Worm (Caenorhabditis elegans): ENCODE measurements around the gene hip-1.

hip-1 gene

DNA sequence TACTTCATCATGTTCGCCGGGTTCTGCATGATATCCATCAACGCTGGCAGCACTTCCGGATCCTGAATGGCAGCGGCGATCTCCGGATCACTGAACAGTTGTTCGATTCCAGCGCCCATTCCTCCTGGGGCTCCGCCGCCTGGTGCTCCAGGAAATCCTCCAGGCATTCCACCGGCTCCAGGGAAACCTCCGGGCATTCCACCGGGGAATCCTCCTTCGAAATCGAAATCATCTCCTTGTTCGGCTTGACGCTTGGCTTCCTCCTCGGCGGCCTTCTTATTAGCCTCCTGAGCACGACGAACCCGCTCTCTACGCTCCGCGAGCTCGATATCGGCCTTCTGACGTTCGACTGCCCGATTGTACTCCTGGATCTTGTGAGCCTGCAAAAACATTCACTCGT lies 6.8 kb downstream of the hip-1 start:
- TF ChIP-seq efl-1 (optimal IDR thresholded peaks at IDR 0.05) (no peak), efl-1 (GFP tag; optimal IDR thresholded peaks at IDR 0.05 in 1 of 2) (no peak), ztf-11 (tag; optimal IDR thresholded peaks at IDR 0.05) (no peak), grh-1 (GFP tag; IDR thresholded peaks at IDR 0.05) (no peak), jun-1 (tag; optimal IDR thresholded peaks at IDR 0.05) (no peak), nhr-85 (tag) (no peak), unc-130 (tag; optimal IDR thresholded peaks at IDR 0.05) (no peak), nhr-90 (tag; optimal IDR thresholded peaks at IDR 0.05; ENCODE audit: poor library complexity) (no peak), fkh-10 (GFP tag; optimal IDR thresholded peaks at IDR 0.05) (no peak), lin-39 (tag; optimal IDR thresholded peaks at IDR 0.05) (no peak), nhr-19 (GFP tag; conservative IDR thresholded peaks at IDR 0.05) (no peak), lir-3 (tag; optimal IDR thresholded peaks at IDR 0.05; ENCODE audit: poor library complexity) (no peak), skn-1 (tag; optimal IDR thresholded peaks at IDR 0.05) (no peak), lin-14 (GFP tag; optimal IDR thresholded peaks at IDR 0.05) (no peak), fos-1 (tag; optimal IDR thresholded peaks at IDR 0.05) (no peak), C04F5.9 (tag; optimal IDR thresholded peaks at IDR 0.05) (no peak), sox-4 (tag; optimal IDR thresholded peaks at IDR 0.05) (no peak), dpl-1 (GFP tag; optimal IDR thresholded peaks at IDR 0.05) (no peak)

ce11 chrIII:13614751-13615150 lies 7.5 kb downstream of the hip-1 start:
- TF ChIP-seq efl-3 (GFP tag; optimal IDR thresholded peaks at IDR 0.05) (no peak), lin-13 (GFP tag; optimal IDR thresholded peaks at IDR 0.05) (no peak), lir-3 (tag; optimal IDR thresholded peaks at IDR 0.05; ENCODE audit: poor library complexity) (no peak), ztf-4 (tag; optimal IDR thresholded peaks at IDR 0.05) (no peak), nhr-90 (tag; optimal IDR thresholded peaks at IDR 0.05; ENCODE audit: poor library complexity) (no peak), elt-3 (tag; optimal IDR thresholded peaks at IDR 0.05) (no peak), nhr-71 (tag; optimal IDR thresholded peaks at IDR 0.05) (no peak), aha-1 (tag; optimal IDR thresholded peaks at IDR 0.05) (no peak), pqm-1 (tag; optimal IDR thresholded peaks at IDR 0.05) (no peak), rnt-1 (tag; optimal IDR thresholded peaks at IDR 0.05) (no peak), lin-15B (tag; optimal IDR thresholded peaks at IDR 0.05) (no peak), jun-1 (tag; optimal IDR thresholded peaks at IDR 0.05) (no peak), nhr-47 (tag; optimal IDR thresholded peaks at IDR 0.05) (no peak), mab-9 (GFP tag; IDR thresholded peaks at IDR 0.05) (no peak), nhr-20 (tag; optimal IDR thresholded peaks at IDR 0.05) (no peak), efl-1 (optimal IDR thresholded peaks at IDR 0.05) (no peak), efl-1 (GFP tag; optimal IDR thresholded peaks at IDR 0.05 in 1 of 2) (no peak), swsn-7 (tag; optimal IDR thresholded peaks at IDR 0.05) (no peak)

- TF ChIP-seq snpc-4 (tag; optimal IDR thresholded peaks at IDR 0.05): no peak
- no peak for TF ChIP-seq xbp-1 (tag; optimal IDR thresholded peaks at IDR 0.05)
- TF ChIP-seq ceh-82 (tag; optimal IDR thresholded peaks at IDR 0.05): no peak
- no peak for TF ChIP-seq ceh-90 (tag; optimal IDR thresholded peaks at IDR 0.05)
- no peak for TF ChIP-seq zag-1 (tag; optimal IDR thresholded peaks at IDR 0.05)
- TF ChIP-seq lin-14 (GFP tag; optimal IDR thresholded peaks at IDR 0.05): no peak
- TF ChIP-seq nhr-84 (tag; optimal IDR thresholded peaks at IDR 0.05): no peak
- TF ChIP-seq lin-13 (GFP tag; optimal IDR thresholded peaks at IDR 0.05): no peak
- TF ChIP-seq swsn-7 (tag; optimal IDR thresholded peaks at IDR 0.05): no peak
- TF ChIP-seq lsy-2 (tag; optimal IDR thresholded peaks at IDR 0.05): no peak
- no peak for TF ChIP-seq C16A3.4 (tag; optimal IDR thresholded peaks at IDR 0.05)
- TF ChIP-seq ztf-11 (tag; optimal IDR thresholded peaks at IDR 0.05): no peak
These were observed 8.1 kb downstream of the hip-1 start for ce11 chrIII:13614206-13614605.

- TF ChIP-seq pqm-1 (tag; optimal IDR thresholded peaks at IDR 0.05) (peak; percentile 58), unc-30 (tag; optimal IDR thresholded peaks at IDR 0.05) (no peak), nhr-84 (tag; optimal IDR thresholded peaks at IDR 0.05) (no peak), nhr-20 (tag; optimal IDR thresholded peaks at IDR 0.05) (peak; percentile 12), elt-2 (tag; optimal IDR thresholded peaks at IDR 0.05) (peak; percentile 89), lsy-2 (tag; optimal IDR thresholded peaks at IDR 0.05) (no peak), zag-1 (tag; optimal IDR thresholded peaks at IDR 0.05) (no peak), nhr-71 (tag; optimal IDR thresholded peaks at IDR 0.05) (peak; percentile 10), lin-35 (GFP tag; optimal IDR thresholded peaks at IDR 0.05) (peak in 1 of 2 experiments; percentile 26)
These were observed 14.5 kb downstream of the hip-1 start, which contains the start of gene shpk-1 for ce11 chrIII:13607833-13608232. TSS of gene shpk-1 (plus strand) at chrIII:13608020.

Measured in whole organism, L1 larva.